Fruit fly (Drosophila melanogaster): ENCODE results near the gene Rpn5.

dm6 chr3R:5758624-5759209 is 30.6 kb upstream of the Rpn5 start, which contains the start of gene Sec8:
- TF ChIP-seq acj6 (GFP tag; optimal IDR thresholded peaks at IDR 0.05): no peak
- TF ChIP-seq Gug (GFP tag; IDR thresholded peaks at IDR 0.05): no peak
- no peak for TF ChIP-seq dsx (GFP tag; optimal IDR thresholded peaks at IDR 0.05; ENCODE audit: poor library complexity, severe bottlenecking)
- TF ChIP-seq CG10631 (GFP tag; optimal IDR thresholded peaks at IDR 0.05): no peak
- no peak for TF ChIP-seq CG15336 (GFP tag; IDR thresholded peaks at IDR 0.05)
- no peak for TF ChIP-seq Blimp-1 (GFP tag; optimal IDR thresholded peaks at IDR 0.05)
- no peak for TF ChIP-seq CG8632 (GFP tag; optimal IDR thresholded peaks at IDR 0.05)
- TF ChIP-seq eg (GFP tag; IDR thresholded peaks at IDR 0.05): no peak
- TF ChIP-seq salr (GFP tag; optimal IDR thresholded peaks at IDR 0.05): no peak
- TF ChIP-seq ss (GFP tag; optimal IDR thresholded peaks at IDR 0.05): no peak
- no peak for TF ChIP-seq CG16779 (tag; optimal IDR thresholded peaks at IDR 0.05)
- no peak for TF ChIP-seq svp (GFP tag)
- no peak for TF ChIP-seq net (GFP tag; optimal IDR thresholded peaks at IDR 0.05)
